Fruit fly (Drosophila melanogaster) S2 (cell line): Measurements from ENCODE around the gene CG43407.

Source experiments
- CG8478 ChIP-seq: fragments of >200 bp; optimal IDR thresholded peaks from 2 replicates; lab custom pipeline; 2018
- CTCF ChIP-seq, 2 experiments: fragments of >200 bp; optimal IDR thresholded peaks; 2 replicates each; lab custom pipeline; 2018

DNA sequence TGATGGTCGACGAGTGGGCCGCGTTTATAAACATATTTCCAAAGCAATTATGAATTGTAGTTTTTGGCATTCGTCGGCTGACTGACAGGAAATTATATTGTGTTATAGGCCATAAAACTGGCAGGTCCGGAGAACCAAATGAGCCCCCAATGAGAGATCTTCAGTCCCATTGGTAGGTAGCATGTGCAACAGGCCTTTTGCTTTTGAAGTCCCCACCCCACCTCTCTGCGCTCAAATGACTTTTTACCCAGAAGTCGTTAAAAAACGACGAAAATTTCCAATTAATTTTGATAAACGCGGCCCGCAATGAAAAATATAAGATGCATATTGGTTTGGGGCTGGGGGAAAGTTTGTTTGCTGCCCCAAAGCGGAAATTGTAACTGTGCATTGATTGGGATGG lies 4.9 kb downstream of the CG43407 start:
- TF ChIP-seq CTCF (optimal IDR thresholded peaks at IDR 0.05; lab: Kevin White, UChicago) = no peak
- TF ChIP-seq CG8478 (lab: Kevin White, UChicago) = no peak
